Fruit fly (Drosophila melanogaster) S2 (cell line): ENCODE data around the gene CG11790.

Source experiments
- CG8478 ChIP-seq: fragments of >200 bp; optimal IDR thresholded peaks from 2 replicates; lab custom pipeline; 2018
- CTCF ChIP-seq, 2 experiments: fragments of >200 bp; optimal IDR thresholded peaks; 2 replicates each; lab custom pipeline; 2018

DNA sequence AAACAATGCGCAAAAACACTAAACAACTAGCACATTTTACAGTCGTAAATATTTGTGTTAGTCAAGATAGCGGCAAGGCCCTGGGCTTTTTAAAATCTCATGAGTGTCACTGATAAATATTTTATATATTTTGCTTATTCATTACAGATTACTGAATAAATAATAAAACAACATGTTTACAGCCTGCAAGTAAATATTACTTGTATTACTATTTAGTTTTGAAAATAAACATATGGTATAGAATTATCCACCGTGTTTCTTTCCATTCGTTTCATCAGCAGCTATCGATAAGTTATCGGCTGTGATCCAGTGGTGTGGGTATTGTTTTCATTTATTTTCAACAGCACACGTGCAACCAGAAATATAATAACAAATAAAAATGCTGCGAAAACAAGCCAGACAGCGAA lies 27.1 kb downstream of the CG11790 start, which contains the start of the genes shams and CG11920:
- TF ChIP-seq CTCF (optimal IDR thresholded peaks at IDR 0.05; lab: Kevin White, UChicago) (no peak), CG8478 (lab: Kevin White, UChicago) (no peak)
